Fruit fly (Drosophila melanogaster): ENCODE measurements around the gene CG7768.

Gene CG7768

DNA sequence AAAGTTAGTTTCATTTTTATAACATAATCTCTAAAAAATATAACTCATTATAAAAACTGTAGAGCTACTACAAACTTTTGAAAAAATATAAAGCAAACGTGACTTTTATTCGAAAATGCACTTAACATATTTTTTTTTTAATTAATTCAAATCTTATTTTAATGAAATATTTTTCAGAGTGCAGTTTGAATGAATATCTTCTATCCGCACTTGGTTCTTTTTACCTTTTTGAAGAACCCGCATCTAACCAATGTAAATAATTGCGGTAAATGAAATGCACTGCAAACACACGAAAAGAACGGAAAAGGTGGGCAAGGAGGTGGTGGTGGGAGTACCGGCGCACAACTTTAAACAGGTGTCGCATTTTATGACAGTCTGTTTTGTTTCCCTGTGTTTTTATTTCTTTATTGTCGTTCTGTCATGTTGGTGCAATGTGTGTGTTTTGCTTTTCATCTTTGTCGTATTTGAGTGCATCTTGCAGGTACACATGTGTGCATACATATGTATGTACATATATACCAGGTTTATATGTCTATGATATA lies 24.0 kb upstream of the CG7768 start:
- TF ChIP-seq h (optimal IDR thresholded peaks at IDR 0.05) (no peak), psq (optimal IDR thresholded peaks at IDR 0.05) (no peak), Sin3A (optimal IDR thresholded peaks at IDR 0.05) (no peak), Myc (optimal IDR thresholded peaks at IDR 0.05) (no peak), insv (optimal IDR thresholded peaks at IDR 0.05) (no peak), ttk (optimal IDR thresholded peaks at IDR 0.05) (no peak)

DNA sequence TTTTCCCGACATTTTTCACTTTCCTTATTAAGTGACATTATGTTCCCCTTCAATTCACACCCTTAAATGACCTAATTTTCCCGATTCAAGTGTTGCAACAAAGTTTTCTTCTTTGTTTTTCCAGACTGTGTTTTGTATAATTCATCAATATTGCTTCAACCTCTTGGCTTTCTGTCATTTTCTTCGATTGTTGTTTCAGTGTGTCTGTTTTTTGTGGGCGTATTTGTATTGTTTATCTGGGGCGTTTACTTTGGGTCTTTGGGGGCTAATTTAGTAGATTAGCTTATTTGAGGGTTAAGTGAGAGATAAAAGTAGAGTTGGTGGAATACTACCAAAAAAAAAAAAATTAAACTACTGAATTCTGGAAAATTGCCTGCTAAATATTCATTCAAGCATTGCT lies 22.3 kb upstream of the CG7768 start:
- TF ChIP-seq h (optimal IDR thresholded peaks at IDR 0.05) (no peak), ttk (optimal IDR thresholded peaks at IDR 0.05) (no peak), Sin3A (optimal IDR thresholded peaks at IDR 0.05) (no peak), psq (optimal IDR thresholded peaks at IDR 0.05) (no peak), Myc (optimal IDR thresholded peaks at IDR 0.05) (no peak), insv (optimal IDR thresholded peaks at IDR 0.05) (no peak)

DNA sequence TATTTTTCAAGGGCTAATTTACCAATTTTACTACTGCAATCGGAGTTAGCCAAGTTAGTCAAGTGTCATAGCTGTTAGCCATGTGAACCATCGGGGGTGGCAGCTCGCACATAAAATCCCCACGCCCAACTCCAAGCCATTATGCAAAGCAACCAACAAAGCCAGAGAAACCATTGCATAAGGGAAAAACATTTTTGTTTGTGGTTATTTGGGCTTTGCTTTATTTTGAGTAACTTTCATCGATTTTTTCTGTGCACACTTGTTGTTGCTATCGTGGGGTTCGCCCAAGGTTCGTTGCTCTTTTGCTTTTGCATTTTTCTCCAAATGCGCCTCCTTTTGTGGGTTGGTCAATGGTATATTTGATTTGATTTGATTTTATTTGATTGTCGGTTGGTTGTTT lies 19.8 kb upstream of the CG7768 start:
- no peak for TF ChIP-seq Myc (optimal IDR thresholded peaks at IDR 0.05)
- TF ChIP-seq psq (optimal IDR thresholded peaks at IDR 0.05): no peak
- TF ChIP-seq Sin3A (optimal IDR thresholded peaks at IDR 0.05): no peak

DNA sequence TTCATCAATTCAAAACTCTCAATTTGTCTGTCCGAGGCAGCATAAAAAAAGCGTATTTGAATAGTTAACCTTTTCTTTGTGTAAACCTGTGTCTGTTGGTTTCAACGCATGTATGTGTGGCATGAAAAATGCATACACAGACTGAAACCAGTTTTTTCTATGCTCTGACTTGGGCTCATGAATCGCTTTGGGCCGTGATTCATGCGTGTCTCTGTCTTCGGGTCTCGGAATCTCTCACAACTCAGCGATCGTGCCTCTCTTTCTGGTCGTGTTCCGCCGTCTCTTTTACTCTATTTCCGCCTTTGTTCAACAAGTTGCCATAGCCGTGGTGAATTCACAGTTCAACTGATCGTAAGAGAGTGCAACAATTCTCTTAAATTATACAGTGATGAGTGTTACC lies 17.0 kb upstream of the CG7768 start:
- TF ChIP-seq insv (optimal IDR thresholded peaks at IDR 0.05): no peak
- no peak for TF ChIP-seq psq (optimal IDR thresholded peaks at IDR 0.05)
- TF ChIP-seq h (optimal IDR thresholded peaks at IDR 0.05): no peak
- TF ChIP-seq Sin3A (optimal IDR thresholded peaks at IDR 0.05): no peak
- TF ChIP-seq ttk (optimal IDR thresholded peaks at IDR 0.05): no peak
- TF ChIP-seq Myc (optimal IDR thresholded peaks at IDR 0.05): no peak

DNA sequence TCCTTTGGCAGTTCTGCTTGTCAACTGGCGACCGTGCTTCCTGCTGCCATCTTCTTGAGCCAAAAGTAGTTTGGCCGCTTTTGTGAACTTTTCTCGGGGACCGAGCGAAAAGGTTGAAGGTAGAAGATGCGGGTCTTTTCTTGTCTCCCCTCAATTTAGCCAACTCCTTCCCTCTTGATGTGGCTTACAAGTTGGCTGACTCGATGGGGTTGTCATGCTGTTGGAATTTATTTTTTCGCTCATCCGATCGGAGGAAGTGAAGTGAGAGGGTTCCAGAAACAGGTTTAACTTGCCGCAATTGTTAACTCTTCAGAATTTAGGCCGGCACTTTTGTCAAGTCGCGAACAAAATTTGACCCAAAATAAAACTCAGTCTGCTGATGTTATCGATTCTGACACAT lies 15.7 kb upstream of the CG7768 start:
- no peak for TF ChIP-seq Sin3A (optimal IDR thresholded peaks at IDR 0.05)
- TF ChIP-seq psq (optimal IDR thresholded peaks at IDR 0.05): no peak
- no peak for TF ChIP-seq h (optimal IDR thresholded peaks at IDR 0.05)
- TF ChIP-seq Myc (optimal IDR thresholded peaks at IDR 0.05): no peak
- no peak for TF ChIP-seq ttk (optimal IDR thresholded peaks at IDR 0.05)
- no peak for TF ChIP-seq insv (optimal IDR thresholded peaks at IDR 0.05)

DNA sequence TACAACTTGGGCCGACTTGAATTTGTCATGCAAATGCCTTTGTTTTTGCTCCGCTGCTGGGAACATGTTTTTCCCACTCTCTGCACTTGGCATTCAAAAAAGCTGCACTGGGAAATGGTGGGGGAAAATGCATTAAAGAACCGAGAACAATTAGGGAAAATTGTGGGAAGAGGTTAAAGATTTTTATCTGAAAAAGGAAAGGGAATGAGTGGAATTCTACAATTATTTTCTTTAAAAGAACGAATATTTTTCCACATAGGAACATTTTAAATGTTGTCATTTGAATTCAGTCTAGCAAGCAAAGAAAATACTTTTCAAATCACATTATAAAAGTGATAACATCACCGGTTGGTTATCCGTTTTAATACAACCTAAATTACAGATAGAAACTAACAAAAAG lies 15.0 kb upstream of the CG7768 start, which contains the start of gene saturn:
saturn (plus strand) TSS at position 301 of the 400 bp plus-strand sequence.
- no peak for TF ChIP-seq psq (optimal IDR thresholded peaks at IDR 0.05)
- no peak for TF ChIP-seq h (optimal IDR thresholded peaks at IDR 0.05)

DNA sequence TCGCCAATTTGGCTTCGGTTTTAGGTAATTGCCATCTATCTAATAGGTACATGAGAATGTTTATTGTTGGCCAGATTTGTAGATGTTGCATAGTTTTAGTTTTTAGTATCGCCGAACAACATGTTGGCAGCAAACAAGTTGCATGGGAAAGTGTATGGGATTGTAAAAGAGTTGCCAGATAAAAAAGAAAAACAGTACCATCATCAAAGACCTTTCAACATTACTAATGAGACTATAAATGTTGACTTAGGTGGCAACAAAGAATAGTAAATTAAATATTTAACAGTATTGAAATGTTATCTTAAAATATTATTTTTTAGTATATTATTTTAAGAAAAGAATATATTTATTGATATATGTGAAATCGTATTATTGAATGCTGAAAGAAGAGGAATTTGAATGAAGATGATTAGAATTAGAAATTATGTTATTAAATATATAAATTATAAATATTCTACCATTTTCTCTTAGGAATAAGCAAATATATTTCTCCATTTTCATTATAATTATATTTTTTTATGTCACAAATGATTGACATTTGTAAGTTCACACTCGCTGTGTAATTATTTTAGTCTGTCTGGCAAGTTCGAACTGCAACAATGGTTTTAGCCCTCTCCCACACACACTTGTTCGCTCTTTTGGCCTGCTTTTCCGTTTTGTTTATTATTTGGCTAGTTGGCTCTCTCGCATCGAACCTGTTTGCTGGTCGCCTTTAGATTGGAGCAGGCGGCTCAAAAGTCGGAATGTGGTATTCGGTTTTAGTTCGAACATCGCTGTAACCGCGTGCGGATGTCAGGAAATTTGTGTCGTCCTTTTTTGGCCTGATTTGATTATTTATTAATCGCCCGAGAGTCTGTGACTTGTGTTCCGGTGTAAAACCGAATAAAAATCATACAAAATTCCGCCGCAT lies 13.1 kb upstream of the CG7768 start:
- TF ChIP-seq h (optimal IDR thresholded peaks at IDR 0.05) (no peak), Sin3A (optimal IDR thresholded peaks at IDR 0.05) (no peak), Myc (optimal IDR thresholded peaks at IDR 0.05) (no peak), ttk (optimal IDR thresholded peaks at IDR 0.05) (no peak), insv (optimal IDR thresholded peaks at IDR 0.05) (no peak), psq (optimal IDR thresholded peaks at IDR 0.05) (no peak)

DNA sequence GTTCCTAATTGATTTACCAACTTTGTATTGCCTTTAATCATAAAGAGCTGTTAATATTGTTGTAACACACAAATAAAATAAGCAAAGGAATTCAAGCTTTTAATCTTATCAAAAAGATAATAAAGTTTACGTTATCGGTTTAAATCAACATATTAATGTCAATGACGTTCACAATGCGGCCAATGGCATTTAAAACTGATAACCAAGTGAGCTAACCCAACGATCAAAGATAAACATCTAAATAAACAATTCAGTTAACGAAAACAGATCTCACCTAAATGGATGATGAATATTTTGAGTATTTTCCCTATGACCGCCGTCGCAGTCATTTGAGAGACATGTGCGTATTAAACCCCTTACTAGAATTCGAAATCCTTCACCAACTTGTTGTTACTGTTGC lies 10.6 kb upstream of the CG7768 start:
- no peak for TF ChIP-seq h (optimal IDR thresholded peaks at IDR 0.05)
- TF ChIP-seq insv (optimal IDR thresholded peaks at IDR 0.05): no peak

DNA sequence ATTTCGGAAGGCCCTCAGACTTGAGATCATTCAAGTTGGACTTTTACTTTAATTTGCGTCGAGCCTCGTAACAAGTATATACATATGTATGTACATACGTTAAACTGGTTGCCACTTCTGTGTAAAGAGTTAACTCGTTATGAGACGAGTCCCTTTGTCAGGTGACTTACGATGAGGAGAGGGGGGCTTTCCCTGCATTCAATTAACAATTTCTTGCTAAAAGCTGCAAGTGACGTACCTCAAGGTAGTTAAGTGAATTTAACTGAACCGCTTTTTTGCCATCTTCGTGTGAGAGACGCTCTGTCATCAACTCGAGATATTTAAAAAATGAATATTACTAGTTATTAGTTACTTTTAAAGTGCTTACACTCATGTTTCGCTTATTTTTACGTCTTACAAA lies 9.0 kb upstream of the CG7768 start:
- TF ChIP-seq psq (optimal IDR thresholded peaks at IDR 0.05) (no peak), h (optimal IDR thresholded peaks at IDR 0.05) (no peak), ttk (optimal IDR thresholded peaks at IDR 0.05) (no peak), Sin3A (optimal IDR thresholded peaks at IDR 0.05) (no peak), Myc (optimal IDR thresholded peaks at IDR 0.05) (no peak)

DNA sequence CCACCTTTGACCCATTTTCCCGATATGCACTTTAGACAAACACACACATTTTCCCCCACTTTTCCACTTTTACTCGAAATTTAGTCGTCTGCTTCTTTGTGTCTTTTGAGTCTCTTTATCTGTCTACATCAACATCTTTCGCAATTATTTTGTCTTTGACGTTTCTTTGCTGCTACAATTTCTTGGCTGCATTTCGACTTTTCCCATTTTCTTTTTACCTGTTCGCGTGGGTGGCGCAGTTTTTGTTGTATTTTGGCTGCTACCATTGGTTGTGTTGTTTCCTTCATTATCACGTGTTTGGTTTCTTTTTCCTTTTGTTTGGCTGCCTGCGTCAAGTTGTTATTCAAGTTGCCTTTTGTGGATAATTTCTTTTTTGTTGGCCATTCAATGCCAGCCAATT lies 6.4 kb upstream of the CG7768 start:
- no peak for TF ChIP-seq Sin3A (optimal IDR thresholded peaks at IDR 0.05)
- no peak for TF ChIP-seq insv (optimal IDR thresholded peaks at IDR 0.05)
- no peak for TF ChIP-seq h (optimal IDR thresholded peaks at IDR 0.05)
- no peak for TF ChIP-seq ttk (optimal IDR thresholded peaks at IDR 0.05)
- no peak for TF ChIP-seq Myc (optimal IDR thresholded peaks at IDR 0.05)
- TF ChIP-seq psq (optimal IDR thresholded peaks at IDR 0.05): no peak

DNA sequence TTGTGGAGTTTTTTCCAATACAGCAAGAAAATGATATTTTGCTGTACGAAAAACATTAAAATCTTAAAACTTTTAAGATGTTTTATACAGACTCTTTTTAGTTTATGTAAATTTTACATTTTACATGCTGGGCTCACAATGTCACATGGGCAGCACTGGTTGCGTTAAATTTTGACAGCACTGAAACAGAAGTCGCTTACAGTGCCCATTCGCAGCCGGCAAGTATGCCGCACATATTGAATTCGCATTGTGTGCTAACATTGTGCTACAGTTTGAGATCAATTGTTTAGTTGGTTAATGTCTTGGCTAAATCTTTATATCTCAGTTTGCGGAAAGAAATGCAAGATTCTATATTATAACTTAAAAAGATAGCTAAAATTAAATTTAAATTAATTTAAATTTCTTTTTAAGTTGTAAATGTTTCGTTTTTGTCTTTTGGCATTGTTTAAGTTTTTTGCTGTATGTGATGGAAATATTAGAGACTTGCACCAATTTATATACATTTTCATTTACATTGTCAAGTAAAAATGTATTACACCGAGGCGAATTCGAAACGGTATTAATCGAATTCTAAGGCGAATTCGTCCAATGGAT lies 5.6 kb upstream of the CG7768 start:
- no peak for TF ChIP-seq psq (optimal IDR thresholded peaks at IDR 0.05)
- no peak for TF ChIP-seq h (optimal IDR thresholded peaks at IDR 0.05)
- TF ChIP-seq insv (optimal IDR thresholded peaks at IDR 0.05): no peak
- no peak for TF ChIP-seq Myc (optimal IDR thresholded peaks at IDR 0.05)
- no peak for TF ChIP-seq ttk (optimal IDR thresholded peaks at IDR 0.05)
- TF ChIP-seq Sin3A (optimal IDR thresholded peaks at IDR 0.05): no peak

DNA sequence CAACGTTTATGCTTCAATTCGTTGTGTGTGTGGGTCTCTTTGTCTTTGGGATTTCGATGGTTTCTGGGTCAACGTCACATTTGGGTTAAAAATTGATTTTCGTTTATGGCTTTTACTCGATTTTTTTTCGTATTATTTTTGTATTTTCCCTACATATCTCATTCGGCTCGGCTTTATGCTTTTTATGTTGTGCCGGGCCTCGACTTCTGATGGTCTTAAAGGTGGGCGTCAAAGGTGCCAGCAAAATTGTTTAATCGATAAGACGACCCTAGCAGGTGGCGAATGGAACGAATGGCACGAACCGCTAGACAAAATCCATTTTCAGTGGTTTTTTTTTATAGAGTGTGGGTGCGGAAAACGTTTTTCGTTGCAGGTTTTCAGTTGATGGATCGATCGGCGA lies 1.9 kb upstream of the CG7768 start:
- TF ChIP-seq psq (optimal IDR thresholded peaks at IDR 0.05): no peak
- TF ChIP-seq insv (optimal IDR thresholded peaks at IDR 0.05): no peak
- no peak for TF ChIP-seq Sin3A (optimal IDR thresholded peaks at IDR 0.05)
- no peak for TF ChIP-seq h (optimal IDR thresholded peaks at IDR 0.05)
- TF ChIP-seq Myc (optimal IDR thresholded peaks at IDR 0.05): no peak
- TF ChIP-seq ttk (optimal IDR thresholded peaks at IDR 0.05): no peak

DNA sequence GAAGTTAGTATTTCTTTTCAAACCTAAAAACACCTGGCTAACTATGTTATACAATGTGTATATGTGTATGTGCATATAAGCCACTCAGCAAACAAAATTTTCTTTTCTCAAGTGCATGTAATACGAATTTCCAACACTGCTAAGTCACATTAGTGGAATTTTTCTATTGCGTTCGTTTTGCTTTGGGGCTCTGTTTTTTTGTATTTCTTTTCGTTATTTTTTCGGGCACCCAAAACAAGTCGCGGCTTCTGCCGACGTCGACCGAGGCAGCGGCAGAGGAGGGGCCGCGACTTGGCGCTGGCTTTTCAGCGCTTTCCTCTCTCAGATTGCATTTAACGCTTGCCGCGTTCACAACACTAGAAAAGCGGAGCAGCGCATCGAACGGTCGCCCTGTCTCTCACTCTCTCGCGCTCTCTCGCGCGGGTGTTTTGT lies 1.4 kb downstream of the CG7768 start:
- no peak for TF ChIP-seq Myc (optimal IDR thresholded peaks at IDR 0.05)
- TF ChIP-seq insv (optimal IDR thresholded peaks at IDR 0.05): no peak
- TF ChIP-seq psq (optimal IDR thresholded peaks at IDR 0.05): no peak
- TF ChIP-seq Sin3A (optimal IDR thresholded peaks at IDR 0.05): no peak
- no peak for TF ChIP-seq ttk (optimal IDR thresholded peaks at IDR 0.05)
- no peak for TF ChIP-seq h (optimal IDR thresholded peaks at IDR 0.05)
